Worm (Caenorhabditis elegans) whole organism, late embryonic: ENCODE measurements around the gene C06A8.8.

Source experiments
- C38D4.7 ChIP-seq: fragments of 200-800 bp; sonication (Bioruptor generic); optimal IDR thresholded peaks from 2 replicates; lab custom pipeline; 2018; ENCODE audit warnings: mild to moderate bottlenecking, missing genetic modification characterization, moderate library complexity, missing compliant biosample characterization
- Y22D7AL.16 ChIP-seq: sonication (generic microtip); optimal IDR thresholded peaks from 2 replicates; lab custom pipeline; 2016; ENCODE audit warnings: missing genetic modification characterization, missing compliant biosample characterization
- ahr-1 ChIP-seq: sonication (generic microtip); optimal IDR thresholded peaks from 2 replicates; lab custom pipeline; 2016; ENCODE audit warnings: missing genetic modification characterization, missing compliant biosample characterization
- ceh-18 ChIP-seq: sonication (generic microtip); optimal IDR thresholded peaks from 2 replicates; lab custom pipeline; 2016; ENCODE audit warnings: missing genetic modification characterization, missing compliant biosample characterization
- ceh-2 ChIP-seq: sonication (generic microtip); optimal IDR thresholded peaks from 2 replicates; lab custom pipeline; 2016; ENCODE audit warnings: missing genotype, missing genetic modification characterization, missing compliant biosample characterization
- ceh-31 ChIP-seq: sonication (generic microtip); optimal IDR thresholded peaks from 2 replicates; lab custom pipeline; 2016; ENCODE audit warnings: missing genetic modification characterization, missing compliant biosample characterization
- ceh-45 ChIP-seq: fragments of 200-800 bp; sonication (Bioruptor generic); IDR thresholded peaks from 2 replicates; pipeline ENCODE4 v1.3.6; 2022; ENCODE audit warnings: missing genetic modification reagents, missing genetic modification characterization, missing compliant biosample characterization
- dve-1 ChIP-seq: sonication (generic microtip); optimal IDR thresholded peaks from 2 replicates; lab custom pipeline; 2017; ENCODE audit warnings: antibody characterized with exemption, mild to moderate bottlenecking, missing genetic modification characterization, missing compliant biosample characterization
- elt-2 ChIP-seq: sonication (generic microtip); optimal IDR thresholded peaks from 2 replicates; lab custom pipeline; 2016; ENCODE audit warnings: missing genetic modification reagents, missing genetic modification characterization, missing compliant biosample characterization
- fax-1 ChIP-seq: sonication (generic microtip); optimal IDR thresholded peaks from 2 replicates; lab custom pipeline; 2016; ENCODE audit warnings: missing genotype, missing genetic modification characterization, missing compliant biosample characterization
- fkh-10 ChIP-seq: fragments of 150-350 bp; optimal IDR thresholded peaks from 2 replicates; lab custom pipeline; 2014; ENCODE audit warnings: missing biosample characterization, missing genetic modification reagents, missing genetic modification characterization
- hlh-6 ChIP-seq: sonication (generic microtip); optimal IDR thresholded peaks from 2 replicates; lab custom pipeline; 2016; ENCODE audit warnings: missing genotype, missing genetic modification characterization, missing compliant biosample characterization
- hlh-8 ChIP-seq: sonication (generic microtip); optimal IDR thresholded peaks from 2 replicates; lab custom pipeline; 2016; ENCODE audit warnings: missing genotype, missing genetic modification characterization, missing compliant biosample characterization
- lim-6 ChIP-seq: sonication (generic microtip); optimal IDR thresholded peaks from 2 replicates; lab custom pipeline; 2016; ENCODE audit warnings: missing genetic modification characterization, missing compliant biosample characterization
- madf-2 ChIP-seq: sonication (generic microtip); optimal IDR thresholded peaks from 2 replicates; lab custom pipeline; 2017; ENCODE audit warnings: missing genetic modification characterization, missing compliant biosample characterization
- nfya-1 ChIP-seq: sonication (generic microtip); optimal IDR thresholded peaks from 2 replicates; lab custom pipeline; 2017; ENCODE audit warnings: missing genetic modification characterization, mild to moderate bottlenecking, missing compliant biosample characterization, antibody characterized with exemption, moderate library complexity
- pag-3 ChIP-seq: sonication (generic microtip); optimal IDR thresholded peaks from 2 replicates; lab custom pipeline; 2016; ENCODE audit warnings: missing compliant biosample characterization, missing genetic modification characterization, borderline replicate concordance
- pha-2 ChIP-seq: sonication (generic microtip); optimal IDR thresholded peaks from 2 replicates; lab custom pipeline; 2017; ENCODE audit warnings: mild to moderate bottlenecking, missing genetic modification characterization, missing compliant biosample characterization
- pqm-1 ChIP-seq: sonication (generic microtip); optimal IDR thresholded peaks from 2 replicates; lab custom pipeline; 2016; ENCODE audit warnings: missing genetic modification characterization, missing compliant biosample characterization
- pros-1 ChIP-seq: fragments of 150-350 bp; optimal IDR thresholded peaks from 2 replicates; lab custom pipeline; 2014; ENCODE audit warnings: missing biosample characterization, missing genetic modification reagents, missing genetic modification characterization
- ref-2 ChIP-seq: sonication (generic microtip); optimal IDR thresholded peaks from 2 replicates; lab custom pipeline; 2016; ENCODE audit warnings: missing genetic modification characterization, missing compliant biosample characterization
- rnt-1 ChIP-seq: sonication (generic microtip); optimal IDR thresholded peaks from 2 replicates; lab custom pipeline; 2016; ENCODE audit warnings: missing genetic modification characterization, missing compliant biosample characterization
- tbx-2 ChIP-seq: sonication (generic microtip); optimal IDR thresholded peaks from 2 replicates; lab custom pipeline; 2016; ENCODE audit warnings: missing genetic modification characterization, missing compliant biosample characterization
- tbx-7 ChIP-seq: sonication (generic microtip); optimal IDR thresholded peaks from 2 replicates; lab custom pipeline; 2016; ENCODE audit warnings: missing genotype, missing genetic modification characterization, missing compliant biosample characterization
- ttx-3 ChIP-seq: sonication (generic microtip); optimal IDR thresholded peaks from 2 replicates; lab custom pipeline; 2016; ENCODE audit warnings: missing genetic modification reagents, missing genetic modification characterization, missing compliant biosample characterization
- unc-3 ChIP-seq, 2 experiments: fragments of 200-800 bp in 1 of 2; sonication (Bioruptor generic) in 1 of 2; sonication (generic microtip) in 1 of 2; conservative IDR thresholded peaks in 1 of 2; optimal IDR thresholded peaks in 1 of 2; 2 replicates each; pipeline versions ENCODE4 v1.3.6 to Lab custom; 2016 to 2022; ENCODE audit warnings: missing compliant biosample characterization in 2 of 2, missing genetic modification characterization in 2 of 2, missing genetic modification reagents in 1 of 2
- unc-42 ChIP-seq: sonication (generic microtip); optimal IDR thresholded peaks from 2 replicates; lab custom pipeline; 2016; ENCODE audit warnings: missing genotype, missing genetic modification characterization, missing compliant biosample characterization
- unc-55 ChIP-seq: sonication (generic microtip); optimal IDR thresholded peaks from 2 replicates; lab custom pipeline; 2017; ENCODE audit warnings: missing biosample characterization, missing genetic modification reagents, missing genetic modification characterization
- ztf-16 ChIP-seq: sonication (generic microtip); optimal IDR thresholded peaks from 2 replicates; lab custom pipeline; 2017; ENCODE audit warnings: missing genetic modification characterization, missing compliant biosample characterization

Gene C06A8.8

DNA sequence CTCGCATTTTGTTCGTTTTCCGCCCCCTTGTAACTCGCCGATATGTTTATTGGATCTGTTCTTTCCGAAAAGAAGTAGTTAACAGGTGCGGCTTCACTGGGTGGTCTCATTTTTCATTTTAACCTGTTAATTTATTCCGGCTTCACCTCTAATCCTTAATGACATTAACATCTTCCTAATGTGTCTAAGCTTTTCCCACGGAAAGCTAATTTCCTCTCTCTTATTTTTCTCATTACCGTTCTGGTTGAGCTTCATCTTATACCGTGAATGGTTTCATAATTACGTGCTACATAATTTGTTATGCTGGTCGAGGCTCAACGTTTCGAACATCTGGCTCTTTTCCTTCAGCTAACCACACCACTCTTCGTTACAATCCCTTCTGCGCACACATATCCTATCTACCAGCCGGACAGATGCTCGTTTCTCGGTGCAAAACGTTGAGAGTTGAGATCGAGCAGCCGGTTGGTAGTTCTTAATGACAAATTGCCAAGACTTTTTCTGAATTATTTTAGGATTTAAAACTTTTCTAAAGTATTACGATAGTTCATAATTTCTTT, 37.6 kb upstream of the C06A8.8 start:
- TF ChIP-seq pros-1 (no peak), tbx-2 (tag; lab: Kevin White, UChicago) (peak; percentile 36), unc-42 (tag; lab: Kevin White, UChicago) (peak; percentile 86)

DNA sequence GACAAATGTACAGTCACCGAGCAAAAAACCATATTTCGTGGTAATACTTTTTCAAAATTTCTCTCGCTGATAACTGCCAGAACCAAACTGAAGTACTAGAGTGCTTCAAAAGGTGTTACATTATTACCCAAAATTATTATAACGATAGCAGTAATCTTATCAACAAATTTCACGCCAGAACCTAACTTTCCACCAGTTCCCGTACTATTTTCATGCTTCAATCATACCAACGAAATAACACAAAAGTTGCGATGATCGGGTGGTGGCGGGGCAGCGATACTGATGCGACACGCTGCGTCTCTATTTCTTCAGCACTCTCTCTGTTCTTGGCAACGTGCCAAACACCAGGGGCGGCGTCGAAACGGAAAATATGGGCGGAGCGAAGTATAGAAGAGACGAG, 37.1 kb upstream of the C06A8.8 start:
- TF ChIP-seq nfya-1 (tag; lab: Kevin White, UChicago) (peak; percentile 26), unc-3 (GFP tag; conservative IDR thresholded peaks at IDR 0.05; lab: Robert Waterston, UW) (no peak), unc-3 (tag; optimal IDR thresholded peaks at IDR 0.05; lab: Kevin White, UChicago) (no peak), hlh-6 (tag; lab: Kevin White, UChicago) (no peak), pros-1 (no peak), ceh-18 (tag; lab: Kevin White, UChicago) (peak; percentile 10), elt-2 (tag; lab: Kevin White, UChicago) (peak; percentile 55), ttx-3 (tag; lab: Kevin White, UChicago) (no peak)

DNA sequence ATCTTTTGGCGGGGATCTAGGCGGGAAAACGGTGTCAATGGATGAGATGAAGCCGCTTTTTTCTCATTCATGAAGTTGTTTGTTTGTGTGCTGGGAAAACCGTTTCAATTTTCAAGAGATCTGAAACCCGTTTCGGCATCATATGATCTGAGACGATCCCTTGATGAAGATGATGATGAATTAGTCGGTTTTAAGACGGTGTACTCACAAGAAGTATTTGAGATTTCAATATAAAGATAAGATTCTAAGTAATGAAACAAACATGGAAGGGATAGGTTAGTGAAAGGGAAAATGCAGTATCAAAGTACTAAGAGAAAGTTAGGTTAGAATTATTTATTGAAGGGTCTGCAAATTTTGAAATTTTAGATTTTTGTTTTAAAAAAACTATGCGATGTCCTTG, 36.3 kb upstream of the C06A8.8 start:
- TF ChIP-seq pha-2 (tag; lab: Kevin White, UChicago) (no peak), C38D4.7 (no peak), fax-1 (tag; lab: Kevin White, UChicago) (no peak)

DNA sequence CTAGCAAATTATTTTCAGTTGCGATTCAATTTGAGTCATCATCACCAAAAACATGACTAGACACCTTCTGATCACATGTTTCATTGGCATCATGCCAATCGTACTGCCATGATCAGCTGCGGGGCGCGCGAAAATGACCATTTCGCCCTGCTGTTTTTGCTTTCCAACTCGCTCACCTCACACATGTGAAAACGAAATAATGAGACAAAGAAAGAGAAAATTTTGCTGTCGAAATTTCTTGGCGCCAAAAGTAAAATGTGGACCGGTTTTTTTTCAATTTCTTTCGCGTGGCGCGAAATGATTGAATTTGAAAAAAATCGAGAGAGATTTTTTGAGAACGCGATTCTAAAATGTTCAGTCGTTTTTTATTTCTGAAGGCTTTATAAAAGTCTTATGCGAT, 35.1 kb upstream of the C06A8.8 start:
- TF ChIP-seq lim-6 (tag; lab: Kevin White, UChicago), result no peak
- no peak for TF ChIP-seq ztf-16 (tag; lab: Kevin White, UChicago)
- TF ChIP-seq ref-2, result peak; percentile 35

DNA sequence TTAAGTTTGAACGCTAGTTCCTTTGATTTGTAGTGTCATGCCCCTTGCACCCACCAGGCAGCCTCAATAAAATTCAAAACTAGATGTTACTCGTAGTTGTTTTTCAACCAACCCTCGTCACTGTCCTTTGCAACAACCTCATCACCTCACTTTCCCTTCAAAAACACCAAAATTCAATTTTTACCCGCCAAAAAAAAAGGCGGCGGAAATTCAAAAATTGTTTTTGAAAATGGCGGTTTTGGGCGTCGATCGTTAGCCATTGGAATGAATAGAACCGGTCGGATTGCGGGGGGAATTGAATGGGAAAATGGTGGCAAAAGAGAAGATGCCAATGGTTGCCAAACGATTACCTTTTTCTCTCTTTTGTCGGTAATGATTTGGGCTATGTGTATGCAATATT, 34.2 kb upstream of the C06A8.8 start:
- TF ChIP-seq pqm-1 (tag; lab: Kevin White, UChicago), result no peak
- no peak for TF ChIP-seq unc-55 (GFP tag; lab: Kevin White, UChicago)
- TF ChIP-seq ceh-45 (GFP tag; lab: Robert Waterston, UW), result no peak
- no peak for TF ChIP-seq elt-2 (tag; lab: Kevin White, UChicago)
- TF ChIP-seq fkh-10 (GFP tag; lab: Kevin White, UChicago), result no peak
- TF ChIP-seq dve-1 (tag; lab: Kevin White, UChicago), result no peak
- TF ChIP-seq ceh-31 (tag; lab: Kevin White, UChicago), result no peak
- TF ChIP-seq tbx-7 (tag; lab: Kevin White, UChicago), result no peak

DNA sequence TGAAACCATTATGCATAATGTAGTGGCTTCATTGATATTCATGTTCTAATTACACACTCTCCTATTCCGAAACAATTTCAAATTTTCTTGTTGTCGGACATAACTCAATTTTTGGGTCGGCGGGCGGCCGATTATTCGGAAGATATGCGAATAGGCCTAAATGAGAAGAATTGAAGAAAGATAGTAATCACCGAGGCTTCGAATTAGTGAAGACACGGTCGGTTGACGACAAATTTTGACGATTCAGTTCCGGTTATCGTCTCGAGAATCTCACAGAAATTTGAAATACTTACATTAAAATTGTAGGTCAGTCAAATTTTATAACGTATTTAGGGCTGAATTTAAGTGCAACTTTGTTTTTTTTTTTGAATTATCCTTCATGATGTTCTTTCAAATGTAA, 31.4 kb upstream of the C06A8.8 start:
- no peak for TF ChIP-seq rnt-1 (tag; lab: Kevin White, UChicago)
- peak; percentile 49 for TF ChIP-seq unc-42 (tag; lab: Kevin White, UChicago)

DNA sequence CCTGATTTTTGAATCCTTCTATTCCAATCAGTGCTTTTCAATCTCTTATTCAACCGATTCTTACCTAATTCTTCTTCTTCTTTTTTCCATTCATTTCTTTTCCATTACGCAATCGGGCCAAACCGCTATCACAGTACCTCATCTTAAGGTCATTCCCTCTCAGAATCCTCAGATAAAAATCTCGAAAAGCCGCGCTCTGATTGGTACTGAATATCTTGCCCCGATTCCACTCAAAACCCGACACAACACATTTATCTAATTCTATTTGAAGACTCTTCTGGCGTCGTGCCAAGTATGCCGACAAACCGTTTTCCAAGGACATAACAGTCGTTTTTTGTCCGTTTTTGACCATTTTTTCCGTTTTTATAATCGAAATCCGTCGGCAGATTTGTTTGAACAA, 30.1 kb upstream of the C06A8.8 start:
- TF ChIP-seq rnt-1 (tag; lab: Kevin White, UChicago), result peak; percentile 53
- TF ChIP-seq ahr-1, result no peak
- TF ChIP-seq, all 69 proteins: peak for 1

DNA sequence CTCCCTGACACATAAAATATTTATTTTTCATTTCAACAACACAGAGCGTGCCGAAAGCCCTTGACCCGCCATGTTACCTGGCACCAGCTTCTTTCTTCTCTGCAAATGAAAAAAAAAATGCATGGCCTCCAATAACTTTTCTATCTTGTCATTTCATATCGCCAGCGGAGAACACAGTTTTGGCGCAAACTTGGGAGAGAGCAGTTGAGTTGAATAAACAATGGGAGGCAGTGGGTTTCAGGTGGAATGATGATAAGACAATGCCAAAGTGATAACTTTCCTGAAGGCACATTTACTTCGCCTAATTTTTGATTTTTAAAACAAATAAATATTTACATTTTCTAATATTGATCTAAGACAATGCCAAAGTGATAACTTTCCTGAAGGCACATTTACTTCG, 29.4 kb upstream of the C06A8.8 start:
- TF ChIP-seq Y22D7AL.16 (tag; lab: Kevin White, UChicago), result no peak
- TF ChIP-seq pag-3 (tag; lab: Kevin White, UChicago), result no peak
- TF ChIP-seq elt-2 (tag; lab: Kevin White, UChicago), result peak; percentile 15
- no peak for TF ChIP-seq madf-2 (tag; lab: Kevin White, UChicago)
- no peak for TF ChIP-seq unc-42 (tag; lab: Kevin White, UChicago)
- TF ChIP-seq ceh-2 (tag; lab: Kevin White, UChicago), result no peak
- TF ChIP-seq hlh-8 (tag; lab: Kevin White, UChicago), result no peak
